Fruit fly (Drosophila melanogaster) Kc167 (cell line): ENCODE results near the gene Mst84Da.

Experiments used
- Myc ChIP-seq: fragments of >200 bp; optimal IDR thresholded peaks from 2 replicates; lab custom pipeline; 2017; ENCODE audit warnings: missing external identifiers
- Sin3A ChIP-seq: fragments of >200 bp; optimal IDR thresholded peaks from 2 replicates; lab custom pipeline; 2018; ENCODE audit warnings: missing external identifiers
- h ChIP-seq: fragments of >200 bp; optimal IDR thresholded peaks from 3 replicates; lab custom pipeline; 2018; ENCODE audit warnings: missing external identifiers
- insv ChIP-seq: fragments of >200 bp; optimal IDR thresholded peaks from 3 replicates; lab custom pipeline; 2018; ENCODE audit warnings: missing external identifiers
- psq ChIP-seq: fragments of >200 bp; optimal IDR thresholded peaks from 2 replicates; lab custom pipeline; 2017; ENCODE audit warnings: missing external identifiers
- ttk ChIP-seq: sonication (Bioruptor generic); optimal IDR thresholded peaks from 2 replicates; lab custom pipeline; 2017; ENCODE audit warnings: missing external identifiers

- TF ChIP-seq Myc (lab: Kevin White, UChicago): no peak
- no peak for TF ChIP-seq psq (lab: Kevin White, UChicago)
- no peak for TF ChIP-seq ttk (lab: Kevin White, UChicago)
- no peak for TF ChIP-seq Sin3A (lab: Kevin White, UChicago)
- no peak for TF ChIP-seq h (lab: Kevin White, UChicago)
- TF ChIP-seq insv (lab: Kevin White, UChicago): no peak
Observed at dm6 chr3R:7406569-7406968, 40.9 kb downstream of the Mst84Da start, which contains the start of gene Ir84a.
